Fruit fly (Drosophila melanogaster): Measurements from ENCODE around the gene CG32720.

The CG32720 gene

dm6 chrX:7547892-7548291, 11.1 kb upstream of the CG32720 start, which contains the start of gene CG32719:
TSS of gene CG32719 (minus strand) at chrX:7547992.
- no peak for TF ChIP-seq noc (tag; optimal IDR thresholded peaks at IDR 0.05)

dm6 chrX:7546362-7546761, 9.6 kb upstream of the CG32720 start:
- TF ChIP-seq noc (tag; optimal IDR thresholded peaks at IDR 0.05), result no peak

DNA sequence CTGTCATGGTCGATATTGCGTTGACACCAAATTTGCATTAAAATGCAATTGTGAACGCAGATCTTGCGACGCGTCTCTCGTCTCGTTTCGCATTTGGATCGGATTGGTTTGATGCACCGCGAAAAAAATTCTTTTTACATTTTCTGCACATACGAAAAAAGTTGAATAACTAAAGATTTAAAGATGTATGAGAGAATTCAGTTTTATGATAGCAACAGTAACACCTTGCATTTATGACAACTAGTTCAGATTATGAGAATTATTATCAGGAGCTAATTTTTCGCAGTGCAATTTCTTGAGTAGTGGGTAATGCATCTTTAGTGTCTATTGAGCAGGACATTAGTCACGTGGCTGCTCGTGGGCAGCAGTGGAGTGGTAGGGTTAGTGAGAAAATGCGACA, 7.1 kb upstream of the CG32720 start:
- no peak for TF ChIP-seq noc (tag; optimal IDR thresholded peaks at IDR 0.05)

DNA sequence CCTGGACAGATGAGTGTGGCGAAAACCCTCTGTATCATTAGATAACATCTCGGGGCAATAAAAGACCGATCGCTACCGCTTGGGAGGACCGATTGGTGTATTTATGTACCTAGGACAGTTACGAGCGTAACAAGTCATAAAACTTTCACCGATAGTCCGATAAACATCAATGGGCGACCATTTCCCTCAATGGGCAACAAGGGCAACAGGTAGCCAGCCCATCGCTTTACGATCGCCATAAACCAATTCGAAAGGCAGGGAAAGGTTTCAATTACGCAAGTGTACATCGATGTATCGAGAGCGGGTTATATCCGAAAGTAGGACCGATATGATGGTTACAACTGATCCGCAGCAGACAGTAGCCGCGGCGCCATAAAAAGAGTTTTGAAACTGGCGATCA, 5.8 kb upstream of the CG32720 start:
- no peak for TF ChIP-seq noc (tag; optimal IDR thresholded peaks at IDR 0.05)

dm6 chrX:7541455-7541797, 4.7 kb upstream of the CG32720 start:
- TF ChIP-seq noc (tag; optimal IDR thresholded peaks at IDR 0.05), result no peak

DNA sequence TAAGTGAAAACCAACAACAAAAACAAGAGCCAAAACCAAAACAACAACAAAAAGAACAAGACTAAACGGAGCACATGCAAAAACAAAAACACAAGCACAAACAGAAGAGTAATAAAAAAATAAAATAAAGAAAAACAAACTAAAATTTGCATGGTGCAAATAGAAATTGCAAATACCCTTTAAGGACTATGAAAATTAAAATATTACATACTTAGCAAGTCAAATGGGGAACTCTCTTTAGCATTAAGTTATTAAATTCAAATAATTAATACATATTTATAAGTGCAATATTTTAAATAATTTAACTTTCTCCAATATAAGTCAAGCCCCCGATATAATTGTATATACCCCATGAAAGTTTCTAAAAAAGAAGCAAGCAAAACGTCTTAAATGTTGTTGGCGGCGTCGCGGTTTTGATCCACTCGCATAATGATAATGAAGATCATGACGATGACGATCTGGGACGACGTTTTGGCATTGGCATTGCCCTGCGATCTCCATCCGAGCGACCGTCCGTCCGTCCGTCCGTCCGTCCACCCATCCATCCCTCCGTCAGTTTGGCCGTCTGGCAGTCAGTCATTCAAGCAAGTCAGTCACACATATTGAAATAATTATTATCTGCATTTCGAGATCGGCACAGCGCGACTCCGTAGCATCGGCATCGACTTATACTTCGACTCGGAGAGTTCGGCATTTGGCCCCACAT, 4.1 kb upstream of the CG32720 start:
- no peak for TF ChIP-seq noc (tag; optimal IDR thresholded peaks at IDR 0.05)

DNA sequence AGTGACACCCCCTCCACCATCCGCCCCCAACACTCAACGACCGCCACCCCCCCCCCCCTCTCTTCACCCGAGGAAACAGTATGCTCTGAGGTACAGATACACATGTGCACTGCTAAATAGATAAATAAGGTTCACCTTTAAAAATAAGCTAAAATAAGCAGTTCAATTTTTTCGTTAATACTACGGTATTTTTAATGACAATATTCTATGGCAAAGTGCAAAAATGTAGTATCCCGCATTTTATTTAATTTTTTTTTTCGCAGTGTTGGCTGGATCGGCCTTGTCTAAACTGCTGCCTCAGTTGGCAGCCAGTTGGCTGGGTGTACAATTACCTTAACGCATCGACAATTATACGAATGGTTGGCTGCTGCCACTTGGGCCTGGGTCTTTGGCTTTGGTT, 2.4 kb upstream of the CG32720 start:
- no peak for TF ChIP-seq noc (tag; optimal IDR thresholded peaks at IDR 0.05)

DNA sequence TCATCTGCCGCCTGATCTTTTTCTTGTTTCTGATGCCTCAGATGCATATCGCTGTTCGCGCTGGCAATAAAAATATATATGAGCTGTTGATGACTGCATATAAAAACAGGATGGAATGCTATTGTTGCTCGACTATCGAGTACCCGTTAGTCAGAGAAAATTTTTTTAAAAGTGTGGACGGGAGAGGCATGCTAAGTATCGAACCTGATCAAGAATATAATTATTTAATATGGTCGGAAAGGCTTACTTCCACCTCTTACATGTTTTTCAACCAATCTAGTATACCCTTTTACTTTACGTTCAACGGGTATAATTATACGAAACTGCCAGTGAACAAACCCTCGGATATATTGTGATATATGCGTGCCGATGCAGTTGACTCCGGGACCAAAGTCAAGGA, 1.1 kb upstream of the CG32720 start:
- no peak for TF ChIP-seq noc (tag; optimal IDR thresholded peaks at IDR 0.05)

dm6 chrX:7534864-7535263, 1.9 kb downstream of the CG32720 start:
- no peak for TF ChIP-seq noc (tag; optimal IDR thresholded peaks at IDR 0.05)

DNA sequence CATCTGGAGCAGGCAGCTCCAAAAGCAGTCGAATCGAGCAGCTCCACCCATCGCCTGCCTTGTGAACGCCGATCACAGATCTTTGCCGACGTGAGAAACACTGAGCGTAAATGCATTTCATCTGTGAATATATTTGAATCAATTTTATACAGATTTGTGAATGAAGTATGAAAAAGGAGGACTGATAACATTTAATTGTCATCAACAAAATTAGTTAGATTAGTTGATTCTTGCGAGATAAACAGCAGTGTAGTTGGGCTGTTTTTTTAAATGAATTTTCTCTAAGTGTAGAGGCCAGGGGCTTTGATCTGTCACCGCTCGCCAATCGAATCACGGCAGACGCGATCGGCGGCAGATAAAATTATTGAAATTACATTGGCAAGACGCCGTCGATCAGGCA, 6.6 kb downstream of the CG32720 start:
- TF ChIP-seq noc (tag; optimal IDR thresholded peaks at IDR 0.05), result no peak

DNA sequence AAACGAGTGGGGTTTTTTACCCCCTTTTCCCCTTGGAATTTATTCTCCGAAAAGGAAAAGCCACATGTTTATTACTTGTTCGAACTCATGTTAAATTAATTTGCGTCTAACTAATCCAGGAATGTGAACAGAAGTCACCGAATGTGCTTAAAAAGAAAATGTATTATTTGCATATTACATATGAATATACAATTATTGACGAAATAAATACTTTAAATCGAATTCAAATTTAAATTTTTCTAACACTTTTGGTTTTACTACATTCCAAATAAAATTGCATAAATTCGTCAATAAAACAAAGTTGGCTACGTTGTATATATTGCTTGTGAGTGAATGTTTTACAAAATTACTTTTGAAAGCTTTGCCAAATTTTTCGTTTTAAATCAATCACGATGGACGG, 8.8 kb downstream of the CG32720 start, which contains the start of gene CG43138:
Gene CG43138, plus strand, starts transcription at position 301 of the 400 bp plus-strand sequence.
- TF ChIP-seq noc (tag; optimal IDR thresholded peaks at IDR 0.05), result no peak

- no peak for TF ChIP-seq noc (tag; optimal IDR thresholded peaks at IDR 0.05)
These were observed 9.8 kb downstream of the CG32720 start for dm6 chrX:7526914-7527313.

DNA sequence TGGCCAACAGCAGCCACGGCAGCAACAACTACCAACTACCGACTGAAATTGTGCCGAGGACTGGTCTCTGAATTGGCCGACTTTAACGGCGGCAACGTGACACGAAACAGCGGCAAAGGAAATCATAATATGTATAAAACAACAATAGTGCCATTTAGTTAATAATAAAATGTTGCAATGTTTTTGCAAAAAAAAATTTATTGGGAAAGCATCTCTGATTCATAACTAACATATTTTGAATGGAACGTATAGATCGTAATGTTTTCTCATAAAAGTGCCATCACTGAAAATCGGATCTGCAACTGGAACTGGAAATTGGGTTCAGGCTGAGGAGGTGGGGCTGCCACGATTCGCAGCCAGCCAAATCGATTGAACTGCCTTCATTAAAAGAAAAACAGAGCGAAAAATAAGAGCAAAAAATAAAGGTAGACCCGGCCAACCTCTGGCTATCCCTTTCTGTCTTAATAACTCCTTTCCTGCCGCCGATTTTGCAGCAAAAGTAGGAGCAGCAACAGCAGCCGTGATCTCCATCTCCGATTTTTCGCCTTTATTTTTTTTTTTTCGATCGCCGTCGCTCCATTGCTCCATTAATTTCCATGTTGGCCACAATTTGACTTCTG, 10.6 kb downstream of the CG32720 start:
- no peak for TF ChIP-seq noc (tag; optimal IDR thresholded peaks at IDR 0.05)

DNA sequence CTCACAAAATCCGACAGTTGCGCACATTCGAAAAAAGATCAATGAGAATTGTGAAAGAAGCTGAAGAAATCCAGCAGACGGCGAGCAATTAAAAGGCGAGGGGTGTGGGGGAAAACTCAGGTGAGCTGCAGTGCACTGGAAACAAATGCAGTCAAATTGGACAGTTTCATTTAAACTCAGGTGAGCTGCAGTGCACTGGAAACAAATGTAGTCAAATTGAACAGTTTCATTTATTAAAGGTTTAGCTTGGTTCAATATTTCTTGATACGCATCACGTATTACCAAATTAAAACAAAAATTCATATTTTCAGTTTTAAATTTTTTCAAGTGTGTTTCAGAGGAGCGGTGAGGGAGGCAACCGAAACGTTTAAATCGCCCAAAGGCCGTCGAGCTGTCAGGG, 12.9 kb downstream of the CG32720 start:
- no peak for TF ChIP-seq noc (tag; optimal IDR thresholded peaks at IDR 0.05)

DNA sequence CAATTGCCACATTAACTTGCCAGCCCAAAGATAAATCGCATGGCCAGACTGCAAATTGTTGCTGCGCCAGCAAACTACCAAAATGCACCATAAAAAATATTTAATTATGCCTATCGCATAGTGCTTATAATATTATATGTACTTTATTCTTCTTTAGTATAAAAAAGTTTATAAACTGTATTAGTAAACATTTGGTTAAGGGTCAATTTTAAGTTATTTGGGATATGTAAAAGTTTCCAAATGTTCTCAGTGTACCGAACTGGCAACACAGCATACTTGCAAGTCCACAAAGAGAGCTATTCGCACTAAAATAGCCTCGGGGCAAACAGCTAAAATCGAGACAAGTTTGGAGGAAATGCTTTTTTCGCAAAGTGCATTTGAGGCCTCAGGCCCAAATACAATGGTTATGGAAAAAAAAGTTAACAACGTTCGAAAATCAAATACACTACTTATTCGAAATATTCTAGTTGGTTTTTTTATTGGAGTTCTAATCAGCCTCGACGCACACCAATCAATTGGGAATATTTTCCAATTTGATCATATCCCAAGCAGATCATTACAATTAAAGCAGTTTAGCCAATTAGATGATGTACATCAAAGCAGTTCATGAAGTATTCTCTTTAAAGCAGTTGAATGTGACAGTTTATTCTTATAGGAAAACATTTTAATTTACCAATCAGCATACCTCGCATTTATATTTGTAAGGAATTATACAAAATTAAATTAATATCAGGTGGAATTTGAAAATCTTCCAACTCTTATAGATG, 15.0 kb downstream of the CG32720 start:
- no peak for TF ChIP-seq noc (tag; optimal IDR thresholded peaks at IDR 0.05)

- TF ChIP-seq noc (tag; optimal IDR thresholded peaks at IDR 0.05), result no peak
These were observed 16.9 kb downstream of the CG32720 start for dm6 chrX:7519812-7520211.

DNA sequence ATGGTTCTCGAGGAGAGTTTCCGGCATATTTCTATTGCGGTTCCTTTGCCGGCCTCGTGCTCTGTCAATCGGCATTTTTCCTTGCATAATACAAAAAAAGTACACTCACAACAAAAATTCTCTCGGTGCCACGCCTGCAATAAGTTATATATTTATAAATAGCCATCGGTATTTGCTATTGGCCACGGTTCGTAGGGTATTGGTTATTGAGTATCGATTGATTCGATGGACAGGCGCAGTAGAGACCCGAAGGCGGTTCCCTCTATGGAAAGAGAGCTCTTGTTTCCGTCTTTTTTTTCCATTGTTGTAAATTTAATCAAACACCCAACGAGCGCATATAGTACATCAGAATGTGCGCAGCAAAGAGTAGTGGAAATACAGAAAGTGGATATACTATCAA, 24.0 kb downstream of the CG32720 start:
- TF ChIP-seq noc (tag; optimal IDR thresholded peaks at IDR 0.05), result no peak

Measured in whole organism, larva.